Worm (Caenorhabditis elegans) whole organism, L1 larva: Measurements from ENCODE around the gene ceh-31.

Experiments
- C04F5.9 ChIP-seq: sonication (generic microtip); optimal IDR thresholded peaks from 2 replicates; lab custom pipeline; 2016; ENCODE audit warnings: missing genetic modification characterization, missing compliant biosample characterization
- C16A3.4 ChIP-seq: fragments of 150-350 bp; optimal IDR thresholded peaks from 2 replicates; lab custom pipeline; 2014; ENCODE audit warnings: missing biosample characterization, missing genetic modification characterization
- C34B4.2 ChIP-seq: sonication (generic microtip); optimal IDR thresholded peaks from 2 replicates; lab custom pipeline; 2017; ENCODE audit warnings: mild to moderate bottlenecking, missing genetic modification characterization, missing compliant biosample characterization
- F16B12.6 ChIP-seq: fragments of 150-350 bp; optimal IDR thresholded peaks from 2 replicates; lab custom pipeline; 2014; ENCODE audit warnings: missing biosample characterization, missing genetic modification characterization
- Y116A8C.19 ChIP-seq: sonication (generic microtip); optimal IDR thresholded peaks from 2 replicates; lab custom pipeline; 2016; ENCODE audit warnings: missing compliant biosample characterization, missing genetic modification characterization, borderline replicate concordance
- aha-1 ChIP-seq: fragments of 150-350 bp; optimal IDR thresholded peaks from 2 replicates; lab custom pipeline; 2014; ENCODE audit warnings: missing biosample characterization, missing genetic modification characterization
- aly-2 ChIP-seq: fragments of 150-350 bp; optimal IDR thresholded peaks from 2 replicates; lab custom pipeline; 2014; ENCODE audit warnings: missing biosample characterization, missing genetic modification characterization
- blmp-1 ChIP-seq: fragments of 150-350 bp; optimal IDR thresholded peaks from 2 replicates; lab custom pipeline; 2014; ENCODE audit warnings: missing biosample characterization, missing genetic modification characterization
- ceh-63 ChIP-seq: fragments of 200-800 bp; sonication (Bioruptor generic); optimal IDR thresholded peaks from 2 replicates; lab custom pipeline; 2018; ENCODE audit warnings: mild to moderate bottlenecking, missing genetic modification characterization, missing compliant biosample characterization
- ceh-8 ChIP-seq: fragments of 200-800 bp; sonication (Bioruptor generic); optimal IDR thresholded peaks from 2 replicates; lab custom pipeline; 2018; ENCODE audit warnings: mild to moderate bottlenecking, missing genetic modification characterization, moderate library complexity, missing compliant biosample characterization
- ceh-82 ChIP-seq, 3 experiments: fragments of 150-350 bp in 1 of 3; sonication (generic microtip) in 2 of 3; optimal IDR thresholded peaks; 2 replicates each; lab custom pipeline; 2014 to 2017; ENCODE audit warnings: missing biosample characterization in 3 of 3, missing genetic modification characterization in 3 of 3
- ceh-88 ChIP-seq: fragments of 200-800 bp; sonication (Bioruptor generic); IDR thresholded peaks from 2 replicates; pipeline ENCODE4 v1.3.6; 2022; ENCODE audit warnings: missing genetic modification characterization, missing compliant biosample characterization
- ceh-90 ChIP-seq: sonication (generic microtip); optimal IDR thresholded peaks from 2 replicates; lab custom pipeline; 2016; ENCODE audit warnings: missing genetic modification characterization, missing compliant biosample characterization
- efl-1 ChIP-seq, 4 experiments: fragments of 150-350 bp; optimal IDR thresholded peaks in 3 of 4; peaks in 1 of 4; 1 replicate in 1 of 4; 2 replicates in 3 of 4; lab custom pipeline; 2014; ENCODE audit warnings: missing biosample characterization in 2 of 4, missing genetic modification characterization in 2 of 4, missing genetic modification reagents in 2 of 4
- egl-27 ChIP-seq, 2 experiments: fragments of 150-350 bp in 1 of 2; sonication (generic microtip); optimal IDR thresholded peaks; 3 replicates each; lab custom pipeline; 2017 to 2018; ENCODE audit warnings: missing biosample characterization in 2 of 2, missing genetic modification characterization in 2 of 2, missing genetic modification reagents in 2 of 2
- elt-3 ChIP-seq, 6 experiments: fragments of 150-350 bp in 1 of 6; sonication (generic microtip); optimal IDR thresholded peaks; 2 replicates each; lab custom pipeline; 2017 to 2018; ENCODE audit warnings: missing biosample characterization in 6 of 6, missing genetic modification characterization in 6 of 6, inconsistent platforms in 1 of 6
- ets-5 ChIP-seq: fragments of 200-800 bp; sonication (Bioruptor generic); IDR thresholded peaks from 2 replicates; pipeline ENCODE4 v1.3.6; 2022; ENCODE audit warnings: missing genetic modification characterization, missing compliant biosample characterization
- fkh-8 ChIP-seq: sonication (generic microtip); optimal IDR thresholded peaks from 2 replicates; lab custom pipeline; 2016; ENCODE audit warnings: mild to moderate bottlenecking, missing genetic modification characterization, missing compliant biosample characterization
- fos-1 ChIP-seq: fragments of 150-350 bp; optimal IDR thresholded peaks from 2 replicates; lab custom pipeline; 2014; ENCODE audit warnings: missing biosample characterization, missing genetic modification characterization
- grh-1 ChIP-seq: fragments of 200-800 bp; sonication (Bioruptor generic); IDR thresholded peaks from 2 replicates; pipeline ENCODE4 v1.3.6; 2022; ENCODE audit warnings: missing genetic modification reagents, missing genetic modification characterization, missing compliant biosample characterization
- hlh-17 ChIP-seq: fragments of 200-800 bp; sonication (Bioruptor generic); optimal IDR thresholded peaks from 2 replicates; lab custom pipeline; 2018; ENCODE audit warnings: missing genetic modification characterization, mild to moderate bottlenecking, missing compliant biosample characterization, moderate library complexity, borderline replicate concordance
- irx-1 ChIP-seq: sonication (generic microtip); optimal IDR thresholded peaks from 2 replicates; lab custom pipeline; 2016; ENCODE audit warnings: missing genetic modification characterization, missing compliant biosample characterization
- isw-1 ChIP-seq: fragments of 200-800 bp; sonication (Bioruptor generic); IDR thresholded peaks from 2 replicates; pipeline ENCODE4 v1.3.6; 2022; ENCODE audit warnings: missing genetic modification characterization, missing compliant biosample characterization
- jun-1 ChIP-seq: fragments of 150-350 bp; optimal IDR thresholded peaks from 2 replicates; lab custom pipeline; 2014; ENCODE audit warnings: missing biosample characterization, missing genetic modification reagents, missing genetic modification characterization
- lin-13 ChIP-seq: fragments of 150-350 bp; optimal IDR thresholded peaks from 2 replicates; lab custom pipeline; 2014; ENCODE audit warnings: missing biosample characterization, missing genetic modification reagents, missing genetic modification characterization
- lin-35 ChIP-seq, 2 experiments: fragments of 150-350 bp; optimal IDR thresholded peaks; 2 replicates each; lab custom pipeline; 2014; ENCODE audit warnings: missing biosample characterization in 2 of 2, missing genetic modification characterization in 2 of 2, missing genetic modification reagents in 2 of 2
- lin-39 ChIP-seq: fragments of 150-350 bp; optimal IDR thresholded peaks from 2 replicates; lab custom pipeline; 2014; ENCODE audit warnings: missing biosample characterization, missing genetic modification reagents, missing genetic modification characterization
- lir-3 ChIP-seq: sonication (generic microtip); optimal IDR thresholded peaks from 2 replicates; lab custom pipeline; 2016; ENCODE audit warnings: mild to moderate bottlenecking, missing genetic modification characterization, moderate library complexity, missing compliant biosample characterization; ENCODE audit not compliant: poor library complexity
- mab-9 ChIP-seq: fragments of 200-800 bp; sonication (Bioruptor generic); IDR thresholded peaks from 2 replicates; pipeline ENCODE4 v1.3.6; 2022; ENCODE audit warnings: missing genetic modification reagents, missing genetic modification characterization, missing compliant biosample characterization
- nhr-12 ChIP-seq: sonication (generic microtip); optimal IDR thresholded peaks from 2 replicates; lab custom pipeline; 2017; ENCODE audit warnings: missing biosample characterization, missing genetic modification characterization
- nhr-237 ChIP-seq: fragments of 150-350 bp; optimal IDR thresholded peaks from 2 replicates; lab custom pipeline; 2014; ENCODE audit warnings: missing biosample characterization, missing genetic modification characterization
- nhr-47 ChIP-seq: sonication (generic microtip); optimal IDR thresholded peaks from 2 replicates; lab custom pipeline; 2016; ENCODE audit warnings: mild to moderate bottlenecking, missing genetic modification characterization, moderate library complexity, missing compliant biosample characterization
- nhr-71 ChIP-seq: sonication (generic microtip); optimal IDR thresholded peaks from 2 replicates; lab custom pipeline; 2016; ENCODE audit warnings: mild to moderate bottlenecking, missing genetic modification characterization, moderate library complexity, missing compliant biosample characterization
- nhr-76 ChIP-seq: sonication (generic microtip); optimal IDR thresholded peaks from 2 replicates; lab custom pipeline; 2017; ENCODE audit warnings: missing biosample characterization, missing genetic modification characterization
- nhr-84 ChIP-seq: sonication (generic microtip); optimal IDR thresholded peaks from 2 replicates; lab custom pipeline; 2017; ENCODE audit warnings: missing biosample characterization, missing genetic modification characterization
- pax-3 ChIP-seq: fragments of 200-800 bp; sonication (Bioruptor generic); optimal IDR thresholded peaks from 2 replicates; lab custom pipeline; 2018; ENCODE audit warnings: mild to moderate bottlenecking, missing genetic modification characterization, moderate library complexity, missing compliant biosample characterization
- rnt-1 ChIP-seq: sonication (generic microtip); optimal IDR thresholded peaks from 2 replicates; lab custom pipeline; 2016; ENCODE audit warnings: mild to moderate bottlenecking, missing genetic modification characterization, moderate library complexity, missing compliant biosample characterization
- snpc-4 ChIP-seq: fragments of 150-350 bp; optimal IDR thresholded peaks from 2 replicates; lab custom pipeline; 2014; ENCODE audit warnings: missing biosample characterization, missing genetic modification characterization
- snu-23 ChIP-seq: sonication (generic microtip); optimal IDR thresholded peaks from 2 replicates; lab custom pipeline; 2016; ENCODE audit warnings: missing genetic modification characterization, missing compliant biosample characterization
- sox-4 ChIP-seq: sonication (generic microtip); optimal IDR thresholded peaks from 2 replicates; lab custom pipeline; 2016; ENCODE audit warnings: missing genetic modification characterization, missing compliant biosample characterization
- sup-37 ChIP-seq: fragments of 200-800 bp; sonication (Bioruptor generic); optimal IDR thresholded peaks from 2 replicates; lab custom pipeline; 2018; ENCODE audit warnings: mild to moderate bottlenecking, missing genetic modification characterization, missing compliant biosample characterization
- tlp-1 ChIP-seq: fragments of 150-350 bp; optimal IDR thresholded peaks from 2 replicates; lab custom pipeline; 2014; ENCODE audit warnings: missing biosample characterization, missing genetic modification characterization
- unc-62 ChIP-seq: fragments of 150-350 bp; optimal IDR thresholded peaks from 2 replicates; lab custom pipeline; 2014; ENCODE audit warnings: missing biosample characterization, missing genetic modification reagents, missing genetic modification characterization
- unc-86 ChIP-seq: sonication (generic microtip); optimal IDR thresholded peaks from 2 replicates; lab custom pipeline; 2016; ENCODE audit warnings: missing genetic modification characterization, missing compliant biosample characterization
- unc-98 ChIP-seq: fragments of 200-800 bp; sonication (Bioruptor generic); IDR thresholded peaks from 2 replicates; pipeline ENCODE4 v1.3.6; 2022; ENCODE audit warnings: missing genetic modification characterization, missing compliant biosample characterization
- xbp-1 ChIP-seq: sonication (generic microtip); optimal IDR thresholded peaks from 2 replicates; lab custom pipeline; 2016; ENCODE audit warnings: missing genetic modification characterization, missing compliant biosample characterization
- zag-1 ChIP-seq: fragments of 150-350 bp; optimal IDR thresholded peaks from 2 replicates; lab custom pipeline; 2014; ENCODE audit warnings: missing biosample characterization, missing genetic modification characterization
- zip-4 ChIP-seq: fragments of 200-800 bp; sonication (Bioruptor generic); optimal IDR thresholded peaks from 2 replicates; lab custom pipeline; 2018; ENCODE audit warnings: mild to moderate bottlenecking, missing genetic modification characterization, moderate library complexity, missing compliant biosample characterization
- ztf-4 ChIP-seq: fragments of 150-350 bp; optimal IDR thresholded peaks from 2 replicates; lab custom pipeline; 2014; ENCODE audit warnings: missing biosample characterization, missing genetic modification characterization

Gene ceh-31

DNA sequence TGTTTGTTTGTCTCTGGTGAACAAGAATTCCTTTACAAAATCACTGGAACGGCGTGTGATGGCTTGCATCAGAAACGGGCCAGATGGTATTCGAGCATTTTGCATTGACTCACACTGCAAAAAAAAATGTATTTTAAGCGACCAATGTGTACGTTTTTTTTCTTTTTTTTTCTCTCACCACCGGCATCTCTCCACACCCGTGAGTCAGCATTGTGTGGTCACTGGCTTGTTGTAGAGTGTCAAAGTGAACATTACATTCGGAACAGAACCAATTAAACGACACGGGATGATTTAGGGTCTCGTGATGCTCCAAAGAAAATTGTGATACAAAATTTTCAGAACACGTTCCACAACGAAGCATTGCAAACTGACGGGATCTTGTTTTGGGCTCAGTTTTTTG is 31.3 kb upstream of the ceh-31 start:
- TF ChIP-seq efl-1 (optimal IDR thresholded peaks at IDR 0.05; lab: Kevin White, UChicago) = no peak
- peak in 1 of 2 experiments; percentile 73 for TF ChIP-seq efl-1 (GFP tag; optimal IDR thresholded peaks at IDR 0.05 in 1 of 2; lab: Kevin White, UChicago)
- no peak for TF ChIP-seq hlh-17 (GFP tag; lab: Kevin White, UChicago)
- TF ChIP-seq zag-1 (tag; lab: Kevin White, UChicago) = no peak

DNA sequence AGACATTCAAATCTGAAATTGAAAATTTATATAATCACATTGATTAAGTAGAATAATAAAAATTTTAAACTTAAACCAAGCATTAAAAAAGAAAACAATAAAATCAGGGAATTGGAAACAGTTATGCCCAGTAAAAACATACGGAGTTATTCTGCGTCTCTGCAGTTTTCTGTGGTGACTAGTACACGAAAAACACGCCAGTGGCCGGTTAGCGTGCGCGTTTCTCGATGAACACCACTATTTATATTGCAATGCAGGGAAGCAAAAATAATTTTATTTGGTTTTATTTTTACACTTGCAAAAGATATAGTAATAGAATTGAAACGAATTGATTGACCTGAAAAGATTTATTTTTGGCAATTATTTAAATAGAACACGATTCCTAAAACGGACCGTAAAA is 29.6 kb upstream of the ceh-31 start, which contains the start of gene sec-3:
Gene sec-3, minus strand, starts transcription at position 21 of the 400 bp plus-strand sequence.
- TF ChIP-seq egl-27 (tag; optimal IDR thresholded peaks at IDR 0.05; lab: Kevin White, UChicago) = no peak
- TF ChIP-seq fos-1 (tag; lab: Kevin White, UChicago) = peak; percentile 79
- peak; percentile 15 for TF ChIP-seq sox-4 (tag; lab: Kevin White, UChicago)
- TF ChIP-seq lir-3 (tag; lab: Kevin White, UChicago) = peak; percentile 62
- TF ChIP-seq nhr-237 (tag; lab: Kevin White, UChicago) = peak; percentile 69
- peak; percentile 66 for TF ChIP-seq ceh-8 (GFP tag; lab: Kevin White, UChicago)
- peak; percentile 77 for TF ChIP-seq blmp-1 (tag; lab: Kevin White, UChicago)
- TF ChIP-seq fkh-8 (tag; lab: Kevin White, UChicago) = peak; percentile 67
- TF ChIP-seq aly-2 = peak; percentile 75
- TF ChIP-seq nhr-47 = peak; percentile 92
- peak; percentile 54; the same call in 1 of the 2 replicates for TF ChIP-seq mab-9
- TF ChIP-seq jun-1 = peak; percentile 41
- peak; percentile 90 for TF ChIP-seq lin-39 (tag; lab: Kevin White, UChicago)
- TF ChIP-seq snpc-4 = peak; percentile 83
- no peak for TF ChIP-seq unc-62 (GFP tag; lab: Kevin White, UChicago)
- TF ChIP-seq nhr-71 (tag; lab: Kevin White, UChicago) = peak; percentile 93
- no peak for TF ChIP-seq nhr-84 (tag; lab: Kevin White, UChicago)
- no peak for TF ChIP-seq ceh-90
- TF ChIP-seq sup-37 (GFP tag; lab: Kevin White, UChicago) = peak; percentile 27
- peak; percentile 70 for TF ChIP-seq grh-1 (GFP tag; lab: Robert Waterston, UW)
- TF ChIP-seq ceh-88 (GFP tag; lab: Robert Waterston, UW) = peak; percentile 48; the same call in 1 of the 2 replicates
- TF ChIP-seq ets-5 = no peak
- TF ChIP-seq C04F5.9 (tag; lab: Kevin White, UChicago) = peak; percentile 49
- peak; percentile 83 for TF ChIP-seq irx-1
- TF ChIP-seq zag-1 (tag; lab: Kevin White, UChicago) = no peak
- peak; percentile 94 for TF ChIP-seq rnt-1 (tag; lab: Kevin White, UChicago)
- TF ChIP-seq tlp-1 (tag; lab: Kevin White, UChicago) = no peak
- TF ChIP-seq unc-86 (tag; lab: Kevin White, UChicago) = peak; percentile 81
- TF ChIP-seq Y116A8C.19 (tag; lab: Kevin White, UChicago) = no peak
- TF ChIP-seq C16A3.4 (tag; lab: Kevin White, UChicago) = peak; percentile 91
- TF ChIP-seq aha-1 (tag; lab: Kevin White, UChicago) = peak; percentile 40
- peak; percentile 80 to 90 (median 88) for TF ChIP-seq ceh-82 (tag; optimal IDR thresholded peaks at IDR 0.05; lab: Kevin White, UChicago)
- no peak for TF ChIP-seq C34B4.2 (tag; lab: Kevin White, UChicago)
- TF ChIP-seq pax-3 (tag; lab: Kevin White, UChicago) = peak; percentile 62
- TF ChIP-seq lin-35 (GFP tag; optimal IDR thresholded peaks at IDR 0.05; lab: Kevin White, UChicago) = peak; percentile 74 to 89
- peak in 3 of 6 experiments; percentile 27 to 91 (median 45) for TF ChIP-seq elt-3 (tag; optimal IDR thresholded peaks at IDR 0.05; lab: Kevin White, UChicago)
- no peak for TF ChIP-seq nhr-12 (tag; lab: Kevin White, UChicago)
- TF ChIP-seq nhr-76 (tag; lab: Kevin White, UChicago) = peak; percentile 16
- TF ChIP-seq zip-4 (GFP tag; lab: Kevin White, UChicago) = peak; percentile 62
- peak; percentile 72 for TF ChIP-seq isw-1 (GFP tag; lab: Robert Waterston, UW)
- TF ChIP-seq ztf-4 (tag; lab: Kevin White, UChicago) = peak; percentile 57
- peak; percentile 80 for TF ChIP-seq lin-13 (GFP tag; lab: Kevin White, UChicago)
- peak; percentile 75 to 79 for TF ChIP-seq efl-1 (optimal IDR thresholded peaks at IDR 0.05; lab: Kevin White, UChicago)
- TF ChIP-seq efl-1 (GFP tag; optimal IDR thresholded peaks at IDR 0.05 in 1 of 2; lab: Kevin White, UChicago) = peak; percentile 64 to 96
- no peak for TF ChIP-seq ceh-63 (GFP tag; lab: Kevin White, UChicago)
- no peak for TF ChIP-seq unc-98
- peak; percentile 60 for TF ChIP-seq F16B12.6
- TF ChIP-seq xbp-1 (tag; lab: Kevin White, UChicago) = peak; percentile 90
- TF ChIP-seq snu-23 (GFP tag; lab: Kevin White, UChicago) = peak; percentile 95
- TF ChIP-seq hlh-17 (GFP tag; lab: Kevin White, UChicago) = no peak
